Fruit fly (Drosophila melanogaster) whole organism, embryonic: ENCODE data around the gene neur.

Experiments
- B-H2 ChIP-seq: fragments of 200-800 bp; sonication (Bioruptor generic); optimal IDR thresholded peaks from 2 replicates; lab custom pipeline; 2018; ENCODE audit warnings: missing biosample characterization, mild to moderate bottlenecking, missing genetic modification characterization
- CG11504 ChIP-seq: fragments of 200-800 bp; sonication (Bioruptor generic); optimal IDR thresholded peaks from 3 replicates; lab custom pipeline; 2019; ENCODE audit warnings: missing biosample characterization, mild to moderate bottlenecking, missing genetic modification characterization, moderate library complexity
- CG12659 ChIP-seq: fragments of 200-800 bp; sonication (Bioruptor generic); optimal IDR thresholded peaks from 3 replicates; lab custom pipeline; 2017; ENCODE audit warnings: mild to moderate bottlenecking, missing biosample characterization, missing genetic modification reagents, missing genetic modification characterization
- CG13894 ChIP-seq: fragments of 200-800 bp; sonication (Bioruptor generic); optimal IDR thresholded peaks from 3 replicates; lab custom pipeline; 2018; ENCODE audit warnings: missing biosample characterization, mild to moderate bottlenecking, missing genetic modification characterization, moderate library complexity
- CG15514 ChIP-seq: fragments of 200-800 bp; sonication (Bioruptor generic); optimal IDR thresholded peaks from 3 replicates; lab custom pipeline; 2017; ENCODE audit warnings: missing biosample characterization, missing genetic modification characterization, mild to moderate bottlenecking, moderate library complexity, missing genetic modification reagents
- CG1602 ChIP-seq: fragments of 200-800 bp; sonication (Bioruptor generic); optimal IDR thresholded peaks from 3 replicates; lab custom pipeline; 2016; ENCODE audit warnings: missing biosample characterization, missing genetic modification characterization
- CG31365 ChIP-seq: fragments of 200-800 bp; sonication (Bioruptor generic); optimal IDR thresholded peaks from 2 replicates; lab custom pipeline; 2018; ENCODE audit warnings: missing biosample characterization, mild to moderate bottlenecking, missing genetic modification characterization
- CG33213 ChIP-seq: fragments of 200-800 bp; sonication (Bioruptor generic); optimal IDR thresholded peaks from 3 replicates; lab custom pipeline; 2016; ENCODE audit warnings: missing biosample characterization, missing genetic modification characterization
- CG34376 ChIP-seq: fragments of 200-800 bp; sonication (Bioruptor generic); optimal IDR thresholded peaks from 2 replicates; lab custom pipeline; 2018; ENCODE audit warnings: missing biosample characterization, mild to moderate bottlenecking, missing genetic modification characterization
- CG34422 ChIP-seq: fragments of 200-800 bp; sonication (Bioruptor generic); IDR thresholded peaks from 3 replicates; pipeline ENCODE4 v1.3.6; 2022; ENCODE audit warnings: missing biosample characterization, missing genetic modification characterization
- CG4854 ChIP-seq: fragments of 200-800 bp; sonication (Bioruptor generic); optimal IDR thresholded peaks from 2 replicates; lab custom pipeline; 2016; ENCODE audit warnings: missing biosample characterization, missing genetic modification characterization, inconsistent platforms
- CG5180 ChIP-seq: fragments of 200-800 bp; sonication (Bioruptor generic); optimal IDR thresholded peaks from 3 replicates; lab custom pipeline; 2017; ENCODE audit warnings: missing biosample characterization, missing genetic modification characterization, mild to moderate bottlenecking, moderate library complexity, missing genetic modification reagents
- CG6765 ChIP-seq: fragments of 200-800 bp; sonication (Bioruptor generic); optimal IDR thresholded peaks from 3 replicates; lab custom pipeline; 2017; ENCODE audit warnings: missing biosample characterization, mild to moderate bottlenecking, missing genetic modification characterization
- CG7745 ChIP-seq: fragments of 200-800 bp; sonication (Bioruptor generic); optimal IDR thresholded peaks from 2 replicates; lab custom pipeline; 2018; ENCODE audit warnings: missing biosample characterization, mild to moderate bottlenecking, missing genetic modification characterization, moderate library complexity
- CG7987 ChIP-seq: fragments of 200-800 bp; sonication (Bioruptor generic); optimal IDR thresholded peaks from 2 replicates; lab custom pipeline; 2018; ENCODE audit warnings: missing biosample characterization, mild to moderate bottlenecking, missing genetic modification characterization, moderate library complexity
- CG8281 ChIP-seq: fragments of 200-800 bp; sonication (Bioruptor generic); optimal IDR thresholded peaks from 2 replicates; lab custom pipeline; 2018; ENCODE audit warnings: missing biosample characterization, mild to moderate bottlenecking, missing genetic modification characterization, moderate library complexity
- Deaf1 ChIP-seq: fragments of 200-800 bp; optimal IDR thresholded peaks from 3 replicates; lab custom pipeline; 2019; ENCODE audit warnings: missing biosample characterization, mild to moderate bottlenecking, missing genetic modification characterization, moderate library complexity
- Hmr ChIP-seq: fragments of 200-800 bp; sonication (Bioruptor generic); optimal IDR thresholded peaks from 3 replicates; lab custom pipeline; 2017; ENCODE audit warnings: mild to moderate bottlenecking, missing biosample characterization, missing genetic modification reagents, missing genetic modification characterization
- Hr78 ChIP-seq, 2 experiments: fragments of 200-800 bp in 1 of 2; fragments of >200 bp in 1 of 2; sonication (Bioruptor generic) in 1 of 2; optimal IDR thresholded peaks; 2 replicates each; lab custom pipeline; 2017 to 2019; ENCODE audit warnings: missing biosample characterization in 2 of 2, missing genetic modification characterization in 2 of 2, mild to moderate bottlenecking in 1 of 2, moderate library complexity in 1 of 2
- Lhr ChIP-seq: fragments of 200-800 bp; sonication (Bioruptor generic); optimal IDR thresholded peaks from 3 replicates; lab custom pipeline; 2017; ENCODE audit warnings: mild to moderate bottlenecking, missing biosample characterization, missing genetic modification reagents, missing genetic modification characterization
- Mrtf ChIP-seq: fragments of 200-800 bp; sonication (Bioruptor generic); IDR thresholded peaks from 3 replicates; pipeline ENCODE4 v1.3.6; 2022; ENCODE audit warnings: missing biosample characterization, missing genetic modification characterization
- Myb ChIP-seq: fragments of 200-800 bp; sonication (Bioruptor generic); optimal IDR thresholded peaks from 2 replicates; lab custom pipeline; 2016; ENCODE audit warnings: missing biosample characterization, missing genetic modification characterization
- Oaz ChIP-seq: fragments of 200-800 bp; sonication (Bioruptor generic); IDR thresholded peaks from 2 replicates; pipeline ENCODE4 v1.3.6; 2022; ENCODE audit warnings: missing biosample characterization, missing genetic modification characterization
- Pdp1 ChIP-seq, 2 experiments: fragments of 200-800 bp; sonication (Bioruptor generic); optimal IDR thresholded peaks; 3 replicates each; lab custom pipeline; 2016; ENCODE audit warnings: missing biosample characterization in 2 of 2, missing genetic modification characterization in 2 of 2, mild to moderate bottlenecking in 1 of 2, moderate library complexity in 1 of 2
- Stat92E ChIP-seq, 3 experiments: fragments of >200 bp in 2 of 3; fragments of 200-800 bp in 1 of 3; sonication (Bioruptor generic) in 1 of 3; optimal IDR thresholded peaks; 2 replicates each; lab custom pipeline; 2017 to 2019; ENCODE audit warnings: missing biosample characterization in 3 of 3, missing genetic modification characterization in 3 of 3, mild to moderate bottlenecking in 1 of 3, moderate library complexity in 1 of 3
- Vsx1 ChIP-seq: fragments of 200-800 bp; sonication (Bioruptor generic); optimal IDR thresholded peaks from 2 replicates; lab custom pipeline; 2017; ENCODE audit warnings: missing biosample characterization, mild to moderate bottlenecking, missing genetic modification characterization, missing genetic modification reagents
- YL-1 ChIP-seq: fragments of 200-800 bp; sonication (Bioruptor generic); optimal IDR thresholded peaks from 3 replicates; lab custom pipeline; 2017; ENCODE audit warnings: missing biosample characterization, mild to moderate bottlenecking, missing genetic modification characterization
- az2 ChIP-seq: fragments of 200-800 bp; sonication (Bioruptor generic); optimal IDR thresholded peaks from 3 replicates; lab custom pipeline; 2016; ENCODE audit warnings: missing biosample characterization, missing genetic modification characterization
- bsh ChIP-seq, 2 experiments: fragments of 200-800 bp; sonication (Bioruptor generic); optimal IDR thresholded peaks; 2 replicates each; lab custom pipeline; 2017 to 2018; ENCODE audit warnings: mild to moderate bottlenecking in 2 of 2, missing biosample characterization in 2 of 2, missing genetic modification characterization in 2 of 2, moderate library complexity in 1 of 2
- cato ChIP-seq: fragments of 200-800 bp; sonication (Bioruptor generic); optimal IDR thresholded peaks from 2 replicates; lab custom pipeline; 2016; ENCODE audit warnings: missing biosample characterization, missing genetic modification characterization, borderline replicate concordance
- chinmo ChIP-seq: fragments of 200-800 bp; sonication (Bioruptor generic); IDR thresholded peaks from 4 replicates; pipeline ENCODE4 v1.3.6; 2022; ENCODE audit warnings: missing biosample characterization, missing genetic modification characterization; ENCODE audit not compliant: partially characterized antibody
- chm ChIP-seq: fragments of 200-800 bp; sonication (Bioruptor generic); IDR thresholded peaks from 2 replicates; pipeline ENCODE4 v1.3.6; 2022; ENCODE audit warnings: missing biosample characterization, missing genetic modification characterization
- croc ChIP-seq: fragments of 200-800 bp; sonication (Bioruptor generic); conservative IDR thresholded peaks from 3 replicates; pipeline ENCODE4 v1.3.6; 2022; ENCODE audit warnings: missing biosample characterization, missing genetic modification characterization
- fd102C ChIP-seq: fragments of 200-800 bp; sonication (Bioruptor generic); optimal IDR thresholded peaks from 2 replicates; lab custom pipeline; 2018; ENCODE audit warnings: missing biosample characterization, mild to moderate bottlenecking, missing genetic modification characterization, moderate library complexity
- fru ChIP-seq: fragments of >200 bp; optimal IDR thresholded peaks from 2 replicates; lab custom pipeline; 2017
- gem ChIP-seq: fragments of 200-800 bp; sonication (Bioruptor generic); optimal IDR thresholded peaks from 2 replicates; lab custom pipeline; 2019; ENCODE audit warnings: missing biosample characterization, mild to moderate bottlenecking, missing genetic modification characterization, moderate library complexity
- grau ChIP-seq: fragments of 200-800 bp; optimal IDR thresholded peaks from 3 replicates; lab custom pipeline; 2019; ENCODE audit warnings: missing biosample characterization, mild to moderate bottlenecking, missing genetic modification characterization, moderate library complexity
- jing ChIP-seq: fragments of 200-800 bp; sonication (Bioruptor generic); optimal IDR thresholded peaks from 2 replicates; lab custom pipeline; 2018; ENCODE audit warnings: missing biosample characterization, mild to moderate bottlenecking, missing genetic modification characterization
- kni ChIP-seq: fragments of 200-800 bp; sonication (Bioruptor generic); optimal IDR thresholded peaks from 3 replicates; lab custom pipeline; 2017; ENCODE audit warnings: mild to moderate bottlenecking, missing biosample characterization, missing genetic modification reagents, missing genetic modification characterization
- lilli ChIP-seq: fragments of 200-800 bp; sonication (Bioruptor generic); optimal IDR thresholded peaks from 3 replicates; lab custom pipeline; 2016; ENCODE audit warnings: missing biosample characterization, missing genetic modification characterization
- lov ChIP-seq, 2 experiments: fragments of 200-800 bp in 1 of 2; fragments of >200 bp in 1 of 2; sonication (Bioruptor generic) in 1 of 2; IDR thresholded peaks in 1 of 2; optimal IDR thresholded peaks in 1 of 2; 2 replicates in 1 of 2; 3 replicates in 1 of 2; pipeline versions ENCODE4 v1.3.6 to Lab custom; 2017 to 2022; ENCODE audit warnings: missing biosample characterization in 1 of 2, missing genetic modification characterization in 1 of 2
- otp ChIP-seq: fragments of 200-800 bp; sonication (Bioruptor generic); IDR thresholded peaks from 3 replicates; pipeline ENCODE4, ENCODE4 v1.3.6; 2022; ENCODE audit warnings: missing biosample characterization, missing genetic modification characterization
- phol ChIP-seq: fragments of 200-800 bp; sonication (Bioruptor generic); optimal IDR thresholded peaks from 3 replicates; lab custom pipeline; 2018; ENCODE audit warnings: missing biosample characterization, mild to moderate bottlenecking, missing genetic modification characterization, moderate library complexity
- ssp ChIP-seq: fragments of 200-800 bp; sonication (Bioruptor generic); IDR thresholded peaks from 2 replicates; pipeline ENCODE4 v1.3.6; 2022; ENCODE audit warnings: missing biosample characterization, missing genetic modification characterization
- vvl ChIP-seq: fragments of 200-800 bp; sonication (Bioruptor generic); IDR thresholded peaks from 2 replicates; pipeline ENCODE4 v1.3.6; 2022; ENCODE audit warnings: missing biosample characterization, missing genetic modification characterization
- zen ChIP-seq: fragments of 200-800 bp; sonication (Bioruptor generic); optimal IDR thresholded peaks from 3 replicates; lab custom pipeline; 2018; ENCODE audit warnings: missing biosample characterization, mild to moderate bottlenecking, missing genetic modification characterization, moderate library complexity
- zf30C ChIP-seq: fragments of 200-800 bp; sonication (Bioruptor generic); optimal IDR thresholded peaks from 3 replicates; lab custom pipeline; 2018; ENCODE audit warnings: missing biosample characterization, mild to moderate bottlenecking, missing genetic modification characterization

The neur gene

DNA sequence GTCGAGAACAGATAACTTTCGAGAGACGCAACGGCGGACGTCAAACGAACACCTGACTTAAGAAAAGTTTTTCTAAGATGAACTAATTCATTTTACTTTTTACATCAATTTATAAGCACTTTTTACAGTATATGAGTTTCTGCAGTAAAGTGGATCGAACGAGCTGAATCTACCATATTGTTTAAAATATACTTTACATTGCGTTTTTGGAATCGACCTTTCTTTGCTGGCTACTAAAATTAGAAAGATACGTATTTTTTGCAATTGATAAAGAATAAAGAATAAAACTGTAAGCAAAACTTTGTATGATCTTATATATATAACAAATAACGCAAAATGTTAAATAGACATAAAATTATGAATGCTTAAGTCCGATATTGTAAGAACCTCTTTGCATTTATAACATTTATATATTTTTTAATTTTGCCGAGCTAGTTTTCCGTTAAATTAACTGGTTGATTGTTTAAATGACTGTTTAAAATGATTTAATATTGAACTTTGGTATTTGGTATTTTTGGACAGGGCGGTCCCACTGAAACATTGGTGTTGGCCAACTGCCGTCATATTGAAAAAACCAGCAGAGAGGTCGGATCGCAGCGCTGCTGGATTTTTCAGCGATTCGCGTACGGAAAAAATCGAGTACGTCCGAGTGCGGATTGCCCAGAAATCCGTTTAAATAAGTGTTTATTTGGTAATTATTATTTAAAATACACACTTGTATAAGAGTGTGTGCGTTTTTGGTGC is 12.8 kb upstream of the neur start, which contains the start of gene Kdm2 (continued):
- peak; percentile 89 for TF ChIP-seq Myb (GFP tag; lab: Kevin White, UChicago)
- peak; percentile 18 for TF ChIP-seq CG7745 (tag; lab: Kevin White, UChicago)
- peak; percentile 58 for TF ChIP-seq phol (tag; lab: Kevin White, UChicago)
- TF ChIP-seq Stat92E (GFP tag; optimal IDR thresholded peaks at IDR 0.05; lab: Kevin White, UChicago): peak in 1 of 3 experiments; percentile 87
- no peak for TF ChIP-seq az2 (GFP tag; lab: Kevin White, UChicago)
- no peak for TF ChIP-seq Oaz (GFP tag; lab: Robert Waterston, UW)
- no peak for TF ChIP-seq CG5180 (GFP tag; lab: Kevin White, UChicago)
- peak; percentile 31 for TF ChIP-seq zf30C (GFP tag; lab: Kevin White, UChicago)
- peak; percentile 7 for TF ChIP-seq CG31365
- TF ChIP-seq Vsx1 (GFP tag; lab: Kevin White, UChicago): peak; percentile 3
- TF ChIP-seq kni (GFP tag; lab: Kevin White, UChicago): no peak
- TF ChIP-seq fd102C (GFP tag; lab: Kevin White, UChicago): peak; percentile 48
- TF ChIP-seq CG33213 (GFP tag; lab: Kevin White, UChicago): peak; percentile 21
- peak; percentile 7 for TF ChIP-seq lilli (GFP tag; lab: Kevin White, UChicago)
- no peak for TF ChIP-seq fru
- TF ChIP-seq bsh (GFP tag; optimal IDR thresholded peaks at IDR 0.05; lab: Kevin White, UChicago): peak in 1 of 2 experiments; percentile 10
- no peak for TF ChIP-seq otp (GFP tag; lab: Robert Waterston, UW)
- TF ChIP-seq Pdp1 (GFP tag; optimal IDR thresholded peaks at IDR 0.05; lab: Kevin White, UChicago): peak in 1 of 2 experiments; percentile 19
- TF ChIP-seq CG1602 (GFP tag; lab: Kevin White, UChicago): no peak
- peak; percentile 18 for TF ChIP-seq CG8281 (tag; lab: Kevin White, UChicago)
- TF ChIP-seq grau (tag; lab: Kevin White, UChicago): peak; percentile 27
- peak; percentile 57 for TF ChIP-seq CG6765 (GFP tag; lab: Kevin White, UChicago)
- peak; percentile 45 for TF ChIP-seq Deaf1 (tag; lab: Kevin White, UChicago)
- TF ChIP-seq CG34376 (GFP tag; lab: Kevin White, UChicago): peak; percentile 21
- no peak for TF ChIP-seq jing
- peak; percentile 55 for TF ChIP-seq CG7987 (GFP tag; lab: Kevin White, UChicago)
- TF ChIP-seq CG4854 (GFP tag; lab: Kevin White, UChicago): peak; percentile 7
- TF ChIP-seq zen: peak; percentile 18
- peak; percentile 12 for TF ChIP-seq gem
- TF ChIP-seq Lhr (GFP tag; lab: Kevin White, UChicago): peak; percentile 29
- TF ChIP-seq Hr78 (GFP tag; optimal IDR thresholded peaks at IDR 0.05; lab: Kevin White, UChicago): no peak
- peak; percentile 96 for TF ChIP-seq CG15514 (GFP tag; lab: Kevin White, UChicago)
- no peak for TF ChIP-seq cato (GFP tag; lab: Kevin White, UChicago)
- no peak for TF ChIP-seq CG34422
- no peak for TF ChIP-seq Mrtf (GFP tag; lab: Robert Waterston, UW)
- TF ChIP-seq ssp (GFP tag; lab: Robert Waterston, UW): no peak
- no peak for TF ChIP-seq chm
- peak; percentile 52 for TF ChIP-seq B-H2
- peak; percentile 70 for TF ChIP-seq YL-1 (GFP tag; lab: Kevin White, UChicago)
- peak; percentile 62 for TF ChIP-seq CG13894
- no peak for TF ChIP-seq lov (optimal IDR thresholded peaks at IDR 0.05; lab: Kevin White, UChicago)
- no peak for TF ChIP-seq lov (GFP tag; IDR thresholded peaks at IDR 0.05; lab: Robert Waterston, UW)
- peak; percentile 55 for TF ChIP-seq Hmr (GFP tag; lab: Kevin White, UChicago)
- TF ChIP-seq CG11504: peak; percentile 42
- TF ChIP-seq croc (GFP tag; lab: Robert Waterston, UW): no peak
- no peak for TF ChIP-seq vvl (GFP tag; lab: Robert Waterston, UW)
- TF ChIP-seq CG12659: peak; percentile 62
- TF ChIP-seq chinmo (GFP tag; lab: Robert Waterston, UW): no peak
